Fruit fly (Drosophila melanogaster) whole organism, wandering third instar larva: ENCODE measurements around the gene Ca-Ma2d.

Experiments
- Abd-B ChIP-seq: fragments of >200 bp; optimal IDR thresholded peaks from 2 replicates; lab custom pipeline; 2017; ENCODE audit warnings: missing biosample characterization, missing genetic modification characterization
- CG32264 ChIP-seq: fragments of 200-800 bp; sonication (Bioruptor generic); optimal IDR thresholded peaks from 2 replicates; lab custom pipeline; 2016; ENCODE audit warnings: missing biosample characterization, missing genetic modification characterization
- CG9705 ChIP-seq: fragments of 200-800 bp; sonication (Bioruptor generic); optimal IDR thresholded peaks from 2 replicates; lab custom pipeline; 2018; ENCODE audit warnings: missing biosample characterization, mild to moderate bottlenecking, missing genetic modification characterization
- CrebA ChIP-seq: fragments of 200-800 bp; sonication (Bioruptor generic); optimal IDR thresholded peaks from 2 replicates; lab custom pipeline; 2016; ENCODE audit warnings: missing biosample characterization, mild to moderate bottlenecking, missing genetic modification characterization, borderline replicate concordance
- Dfd ChIP-seq: fragments of >200 bp; optimal IDR thresholded peaks from 2 replicates; lab custom pipeline; 2017; ENCODE audit warnings: missing biosample characterization, missing genetic modification characterization
- Dif ChIP-seq: fragments of 200-275, 200-300 bp; sonication (Bioruptor generic); optimal IDR thresholded peaks from 2 replicates; lab custom pipeline; 2018; ENCODE audit warnings: missing biosample characterization, missing genetic modification characterization; ENCODE audit not compliant: partially characterized antibody
- GATAd ChIP-seq: sonication (Bioruptor generic); optimal IDR thresholded peaks from 2 replicates; lab custom pipeline; 2016; ENCODE audit warnings: missing biosample characterization, missing genetic modification characterization
- HLH106 ChIP-seq: fragments of 200-800 bp; optimal IDR thresholded peaks from 3 replicates; lab custom pipeline; 2019; ENCODE audit warnings: missing biosample characterization, mild to moderate bottlenecking, missing genetic modification characterization, moderate library complexity
- Hnf4 ChIP-seq: fragments of 200-800 bp; sonication (Bioruptor generic); optimal IDR thresholded peaks from 2 replicates; lab custom pipeline; 2016; ENCODE audit warnings: missing biosample characterization, mild to moderate bottlenecking, missing genetic modification characterization
- Hr78 ChIP-seq: fragments of >200 bp; optimal IDR thresholded peaks from 2 replicates; lab custom pipeline; 2017; ENCODE audit warnings: missing biosample characterization, missing genetic modification characterization
- Hr83 ChIP-seq: fragments of 200-300 bp; sonication (Bioruptor generic); optimal IDR thresholded peaks from 2 replicates; lab custom pipeline; 2016; ENCODE audit warnings: missing biosample characterization, mild to moderate bottlenecking, missing genetic modification characterization, moderate library complexity; ENCODE audit not compliant: poor library complexity, severe bottlenecking
- Jra ChIP-seq: sonication (Bioruptor generic); optimal IDR thresholded peaks from 2 replicates; lab custom pipeline; 2016; ENCODE audit warnings: missing biosample characterization, missing genetic modification characterization
- Mio ChIP-seq: sonication (Bioruptor generic); optimal IDR thresholded peaks from 2 replicates; lab custom pipeline; 2016; ENCODE audit warnings: missing biosample characterization, missing genetic modification characterization
- Myc ChIP-seq: fragments of >200 bp; optimal IDR thresholded peaks from 2 replicates; lab custom pipeline; 2017
- N ChIP-seq: fragments of >200 bp; optimal IDR thresholded peaks from 2 replicates; lab custom pipeline; 2018; ENCODE audit warnings: missing biosample characterization, missing external identifiers, missing genetic modification characterization
- OdsH ChIP-seq: fragments of 200-800 bp; sonication (Bioruptor generic); optimal IDR thresholded peaks from 2 replicates; lab custom pipeline; 2016; ENCODE audit warnings: missing biosample characterization, mild to moderate bottlenecking, missing genetic modification characterization
- Rel ChIP-seq, 2 experiments: fragments of 200-800 bp; sonication (Bioruptor generic) in 1 of 2; optimal IDR thresholded peaks; 2 replicates in 1 of 2; 3 replicates in 1 of 2; lab custom pipeline; 2016 to 2019; ENCODE audit warnings: mild to moderate bottlenecking in 2 of 2, missing biosample characterization in 2 of 2, missing genetic modification characterization in 2 of 2, moderate library complexity in 1 of 2
- Sp1 ChIP-seq: fragments of 200-800 bp; sonication (Bioruptor generic); optimal IDR thresholded peaks from 3 replicates; lab custom pipeline; 2019; ENCODE audit warnings: missing biosample characterization, mild to moderate bottlenecking, missing genetic modification characterization, moderate library complexity
- Vsx2 ChIP-seq: fragments of 200-300, 225-300 bp; sonication (Bioruptor generic); optimal IDR thresholded peaks from 2 replicates; lab custom pipeline; 2018; ENCODE audit warnings: missing biosample characterization, missing genetic modification characterization; ENCODE audit not compliant: partially characterized antibody
- br ChIP-seq: fragments of 200-800 bp; sonication (Bioruptor generic); optimal IDR thresholded peaks from 2 replicates; lab custom pipeline; 2016; ENCODE audit warnings: missing biosample characterization, missing genetic modification characterization
- brk ChIP-seq: fragments of 200-800 bp; sonication (Bioruptor generic); optimal IDR thresholded peaks from 2 replicates; lab custom pipeline; 2016; ENCODE audit warnings: missing biosample characterization, mild to moderate bottlenecking, missing genetic modification characterization
- dl ChIP-seq, 2 experiments: fragments of 175-275, 200-275 bp in 1 of 2; fragments of 200-275 bp in 1 of 2; sonication (Bioruptor generic); optimal IDR thresholded peaks; lab custom pipeline; 2018; ENCODE audit warnings: mild to moderate bottlenecking in 2 of 2, missing biosample characterization in 2 of 2, missing genetic modification characterization in 2 of 2, moderate library complexity in 2 of 2; ENCODE audit not compliant: partially characterized antibody in 2 of 2, insufficient read depth in 1 of 2
- dmrt93B ChIP-seq: fragments of 200-800 bp; sonication (Bioruptor generic); optimal IDR thresholded peaks from 2 replicates; lab custom pipeline; 2018; ENCODE audit warnings: missing biosample characterization, mild to moderate bottlenecking, missing genetic modification characterization
- dsf ChIP-seq: sonication (Bioruptor generic); optimal IDR thresholded peaks from 2 replicates; lab custom pipeline; 2016; ENCODE audit warnings: missing biosample characterization, missing genetic modification characterization, borderline replicate concordance
- ey ChIP-seq: fragments of 200-800 bp; sonication (Bioruptor generic); optimal IDR thresholded peaks from 2 replicates; lab custom pipeline; 2016; ENCODE audit warnings: missing biosample characterization, missing genetic modification characterization
- foxo ChIP-seq, 2 experiments: fragments of 200-800 bp; sonication (Bioruptor generic); optimal IDR thresholded peaks; 2 replicates in 1 of 2; 3 replicates in 1 of 2; lab custom pipeline; 2016 to 2017; ENCODE audit warnings: missing biosample characterization in 2 of 2, missing genetic modification characterization in 2 of 2
- fru ChIP-seq: fragments of 200-800 bp; sonication (Bioruptor generic); optimal IDR thresholded peaks from 3 replicates; lab custom pipeline; 2016; ENCODE audit warnings: missing biosample characterization, mild to moderate bottlenecking, missing genetic modification characterization
- h ChIP-seq: fragments of 200-800 bp; sonication (Bioruptor generic); optimal IDR thresholded peaks from 3 replicates; lab custom pipeline; 2016; ENCODE audit warnings: missing biosample characterization, mild to moderate bottlenecking, missing genetic modification characterization
- jim ChIP-seq: fragments of 175-275, 200-325 bp; sonication (Bioruptor generic); optimal IDR thresholded peaks from 2 replicates; lab custom pipeline; 2016; ENCODE audit warnings: missing biosample characterization, mild to moderate bottlenecking, missing genetic modification characterization
- lola ChIP-seq: fragments of >200 bp; optimal IDR thresholded peaks from 2 replicates; lab custom pipeline; 2017; ENCODE audit warnings: missing biosample characterization, missing genetic modification characterization
- pan ChIP-seq: fragments of >200 bp; optimal IDR thresholded peaks from 2 replicates; lab custom pipeline; 2017
- psq ChIP-seq: fragments of 200-800 bp; sonication (Bioruptor generic); optimal IDR thresholded peaks from 3 replicates; lab custom pipeline; 2017; ENCODE audit warnings: missing biosample characterization, mild to moderate bottlenecking, missing genetic modification characterization, moderate library complexity
- rgr ChIP-seq: fragments of 200-800 bp; sonication (Bioruptor generic); optimal IDR thresholded peaks from 3 replicates; lab custom pipeline; 2016; ENCODE audit warnings: missing biosample characterization, mild to moderate bottlenecking, missing genetic modification characterization
- sage ChIP-seq: fragments of 200-800 bp; sonication (Bioruptor generic); optimal IDR thresholded peaks from 2 replicates; lab custom pipeline; 2016; ENCODE audit warnings: missing biosample characterization, mild to moderate bottlenecking, missing genetic modification characterization
- sv ChIP-seq: fragments of 200-800 bp; sonication (Bioruptor generic); optimal IDR thresholded peaks from 3 replicates; lab custom pipeline; 2016; ENCODE audit warnings: missing biosample characterization, missing genetic modification characterization
- tai ChIP-seq: sonication (Bioruptor generic); optimal IDR thresholded peaks from 2 replicates; lab custom pipeline; 2016; ENCODE audit warnings: missing biosample characterization, missing genetic modification characterization
- usp ChIP-seq: fragments of >200 bp; optimal IDR thresholded peaks from 2 replicates; lab custom pipeline; 2017; ENCODE audit warnings: missing biosample characterization, missing genetic modification characterization
- woc ChIP-seq: sonication (Bioruptor generic); optimal IDR thresholded peaks from 2 replicates; lab custom pipeline; 2016; ENCODE audit warnings: missing biosample characterization, mild to moderate bottlenecking, missing genetic modification characterization

The Ca-Ma2d gene

dm6 chr2L:16270667-16271485 is 39.6 kb downstream of the Ca-Ma2d start:
- TF ChIP-seq dl (GFP tag; optimal IDR thresholded peaks at IDR 0.05; lab: Kevin White, UChicago; ENCODE audit: insufficient read depth in 1 of 2, partially characterized antibody in 2 of 2) = no peak
- TF ChIP-seq Myc (lab: Kevin White, UChicago) = no peak
- peak; percentile 57 for TF ChIP-seq dmrt93B (GFP tag; lab: Kevin White, UChicago)
- peak; percentile 50 for TF ChIP-seq woc
- TF ChIP-seq HLH106 = peak; percentile 76
- TF ChIP-seq pan (lab: Kevin White, UChicago) = no peak
- peak; percentile 12 for TF ChIP-seq Jra (GFP tag; lab: Kevin White, UChicago)
- TF ChIP-seq CG32264 (GFP tag; lab: Kevin White, UChicago) = no peak
- no peak for TF ChIP-seq Dif (GFP tag; lab: Kevin White, UChicago)
- TF ChIP-seq sage = no peak
- no peak for TF ChIP-seq Hr78 (GFP tag; lab: Kevin White, UChicago)
- TF ChIP-seq Vsx2 (GFP tag; lab: Kevin White, UChicago) = no peak
- peak; percentile 76 for TF ChIP-seq br
- no peak for TF ChIP-seq GATAd (GFP tag; lab: Kevin White, UChicago)
- TF ChIP-seq lola (GFP tag; lab: Kevin White, UChicago) = no peak
- TF ChIP-seq dsf = no peak
- no peak for TF ChIP-seq N (GFP tag; lab: Kevin White, UChicago)
- TF ChIP-seq Hnf4 (GFP tag; lab: Kevin White, UChicago) = peak; percentile 15
- TF ChIP-seq Rel (GFP tag; optimal IDR thresholded peaks at IDR 0.05; lab: Kevin White, UChicago) = no peak
- TF ChIP-seq Rel (tag; optimal IDR thresholded peaks at IDR 0.05; lab: Kevin White, UChicago) = peak; percentile 19
- no peak for TF ChIP-seq Abd-B (GFP tag; lab: Kevin White, UChicago)
- TF ChIP-seq Sp1 (GFP tag; lab: Kevin White, UChicago) = peak; percentile 76
- TF ChIP-seq Mio (GFP tag; lab: Kevin White, UChicago) = no peak
- no peak for TF ChIP-seq tai (GFP tag; lab: Kevin White, UChicago)
- TF ChIP-seq Dfd (GFP tag; lab: Kevin White, UChicago) = no peak
- peak; percentile 37 for TF ChIP-seq ey
- TF ChIP-seq sv (GFP tag; lab: Kevin White, UChicago) = no peak
- no peak for TF ChIP-seq jim (GFP tag; lab: Kevin White, UChicago)
- TF ChIP-seq rgr (GFP tag; lab: Kevin White, UChicago) = peak; percentile 35
- no peak for TF ChIP-seq usp (GFP tag; lab: Kevin White, UChicago)
- peak; percentile 11 for TF ChIP-seq Hr83 (GFP tag; lab: Kevin White, UChicago)
- no peak for TF ChIP-seq CrebA (GFP tag; lab: Kevin White, UChicago)
- TF ChIP-seq psq (GFP tag; lab: Kevin White, UChicago) = peak; percentile 62
- peak; percentile 82 for TF ChIP-seq fru (GFP tag; lab: Kevin White, UChicago)
- peak; percentile 61 for TF ChIP-seq OdsH (GFP tag; lab: Kevin White, UChicago)
- TF ChIP-seq brk = peak; percentile 29
- TF ChIP-seq foxo (GFP tag; optimal IDR thresholded peaks at IDR 0.05; lab: Kevin White, UChicago) = peak in 1 of 2 experiments; percentile 85
- TF ChIP-seq h (GFP tag; lab: Kevin White, UChicago) = peak; percentile 75
- TF ChIP-seq CG9705 (GFP tag; lab: Kevin White, UChicago) = no peak

- TF ChIP-seq dl (GFP tag; optimal IDR thresholded peaks at IDR 0.05; lab: Kevin White, UChicago; ENCODE audit: insufficient read depth in 1 of 2, partially characterized antibody in 2 of 2) (peak; percentile 65 to 85), CG32264 (GFP tag; lab: Kevin White, UChicago) (no peak), pan (lab: Kevin White, UChicago) (no peak), rgr (GFP tag; lab: Kevin White, UChicago) (no peak), Hr83 (GFP tag; lab: Kevin White, UChicago) (peak; percentile 52), Rel (GFP tag; optimal IDR thresholded peaks at IDR 0.05; lab: Kevin White, UChicago) (no peak), Rel (tag; optimal IDR thresholded peaks at IDR 0.05; lab: Kevin White, UChicago) (peak; percentile 81), CrebA (GFP tag; lab: Kevin White, UChicago) (peak; percentile 31), brk (no peak), Mio (GFP tag; lab: Kevin White, UChicago) (no peak), tai (GFP tag; lab: Kevin White, UChicago) (no peak), Dif (GFP tag; lab: Kevin White, UChicago) (peak; percentile 89), HLH106 (no peak), GATAd (GFP tag; lab: Kevin White, UChicago) (no peak), dsf (no peak)
- TF ChIP-seq, all 38 proteins: peak for 5
These were observed 40.2 kb downstream of the Ca-Ma2d start for dm6 chr2L:16271486-16271806.
